Fruit fly (Drosophila melanogaster): ENCODE measurements around the gene CG18132.

The CG18132 gene

DNA sequence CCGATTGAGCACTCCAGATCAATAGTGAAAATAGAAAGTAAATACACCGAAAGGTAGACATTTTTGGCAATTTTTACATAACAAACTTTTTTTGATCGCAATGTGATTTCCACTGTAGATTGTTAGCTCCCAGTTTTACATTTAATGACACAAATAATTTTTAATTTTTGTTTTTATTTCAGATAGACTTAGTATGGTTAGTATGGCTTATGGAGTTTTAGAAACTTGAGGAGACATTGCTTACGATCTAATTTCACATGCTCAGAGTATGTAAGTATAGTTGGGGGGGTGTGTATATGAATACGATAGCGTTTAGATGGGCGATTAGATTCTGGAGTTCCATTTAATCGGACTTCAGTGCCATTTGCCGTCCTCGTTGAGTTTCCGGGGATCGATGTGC lies at the start of gene CG18132:
Gene CG18132, minus strand, starts transcription at position 101 of the 400 bp plus-strand sequence.
- TF ChIP-seq CG13204 (GFP tag; optimal IDR thresholded peaks at IDR 0.05) (no peak), Pif1A (GFP tag; optimal IDR thresholded peaks at IDR 0.05) (no peak), CG15710 (tag; optimal IDR thresholded peaks at IDR 0.05) (no peak), Pif1B (GFP tag; optimal IDR thresholded peaks at IDR 0.05) (no peak), EcR (GFP tag; optimal IDR thresholded peaks at IDR 0.05) (no peak), CG34367 (tag; optimal IDR thresholded peaks at IDR 0.05) (no peak), D1 (tag; optimal IDR thresholded peaks at IDR 0.05) (no peak), Ets98B (GFP tag; IDR thresholded peaks at IDR 0.05) (no peak), fd96Ca (GFP tag; IDR thresholded peaks at IDR 0.05) (no peak)

DNA sequence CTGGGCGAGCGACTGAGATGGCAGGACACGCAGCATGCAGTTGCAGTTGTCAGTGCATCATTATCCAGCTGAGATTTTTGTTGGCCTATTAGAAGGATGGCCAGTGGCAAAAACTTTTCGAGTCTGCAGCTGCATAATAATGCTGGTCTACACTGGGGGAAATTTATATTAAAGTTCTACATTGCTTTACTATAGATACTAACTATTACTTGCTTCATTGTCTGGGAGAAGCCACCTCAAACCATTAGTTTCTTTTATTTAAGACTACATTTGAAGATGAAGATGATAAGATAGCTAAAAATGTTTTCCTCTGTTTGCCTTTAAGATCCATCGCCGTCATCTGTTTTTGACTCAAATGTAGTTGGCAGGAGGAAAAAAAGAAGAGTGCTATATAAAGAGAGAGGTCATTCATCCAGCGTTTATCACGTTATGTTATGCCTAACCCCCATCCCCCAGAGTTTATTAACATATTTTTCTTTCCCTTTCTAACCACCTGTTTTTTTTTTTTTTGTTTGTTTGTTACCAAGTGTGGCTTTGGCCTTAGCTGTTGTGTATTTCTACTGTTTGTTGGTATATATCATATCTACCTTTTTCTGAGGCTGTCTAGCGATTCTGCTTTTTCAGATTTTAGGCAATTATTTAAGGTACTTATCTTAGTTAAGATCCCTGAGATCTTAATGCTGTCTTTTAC lies 42.7 kb upstream of the CG18132 start:
- TF ChIP-seq CG4496 (GFP tag; IDR thresholded peaks at IDR 0.05) = no peak
- peak; percentile 65 for TF ChIP-seq CG14655 (GFP tag; optimal IDR thresholded peaks at IDR 0.05)
- TF ChIP-seq CG34367 (tag; optimal IDR thresholded peaks at IDR 0.05) = no peak
- TF ChIP-seq CG13204 (GFP tag; optimal IDR thresholded peaks at IDR 0.05) = no peak
- TF ChIP-seq rn (GFP tag; IDR thresholded peaks at IDR 0.05) = no peak
- no peak for TF ChIP-seq CG17806 (tag; optimal IDR thresholded peaks at IDR 0.05)
- no peak for TF ChIP-seq Ets98B (GFP tag; IDR thresholded peaks at IDR 0.05)
- TF ChIP-seq CG8301 (tag; optimal IDR thresholded peaks at IDR 0.05) = peak; percentile 40
- no peak for TF ChIP-seq D1 (tag; optimal IDR thresholded peaks at IDR 0.05)
- no peak for TF ChIP-seq CG32121 (GFP tag; IDR thresholded peaks at IDR 0.05)
- peak; percentile 0 for TF ChIP-seq CG9948 (tag; optimal IDR thresholded peaks at IDR 0.05)
- TF ChIP-seq EcR (GFP tag; optimal IDR thresholded peaks at IDR 0.05) = no peak

DNA sequence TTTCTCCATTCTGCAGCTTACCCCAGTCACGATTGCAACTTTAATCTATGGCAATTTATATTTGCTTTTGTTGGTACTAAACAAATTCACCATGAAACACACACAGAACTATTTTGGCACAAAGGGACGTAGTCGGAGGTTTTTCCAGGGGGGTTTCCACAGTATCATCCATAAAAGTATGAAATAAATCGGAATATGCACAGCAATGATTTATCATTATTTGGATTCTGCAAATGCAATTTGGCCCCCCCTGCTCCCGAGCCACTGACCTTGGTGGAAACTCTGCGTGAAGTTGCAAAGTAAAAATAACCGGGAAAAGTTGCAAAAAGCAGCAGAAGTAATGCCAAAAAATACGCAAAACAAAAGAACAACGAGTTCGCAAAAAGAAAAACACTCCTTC lies 40.6 kb upstream of the CG18132 start:
- TF ChIP-seq CG8301 (tag; optimal IDR thresholded peaks at IDR 0.05) = peak; percentile 60
- no peak for TF ChIP-seq Pif1B (GFP tag; optimal IDR thresholded peaks at IDR 0.05)
- peak; percentile 33; the same call in 1 of the 2 replicates for TF ChIP-seq rn (GFP tag; IDR thresholded peaks at IDR 0.05)
- 0 out of 2 replicates have a peak, but pooled peaks have one; percentile 25 for TF ChIP-seq CG10348 (GFP tag; IDR thresholded peaks at IDR 0.05)
- TF ChIP-seq fd96Ca (GFP tag; IDR thresholded peaks at IDR 0.05) = peak; percentile 84
- TF ChIP-seq CG4496 (GFP tag; IDR thresholded peaks at IDR 0.05) = peak; percentile 67; the same call in 2 of the 3 replicates
- TF ChIP-seq CG9948 (tag; optimal IDR thresholded peaks at IDR 0.05) = peak; percentile 5
- no peak for TF ChIP-seq Snoo (tag; optimal IDR thresholded peaks at IDR 0.05)
- TF ChIP-seq CG32121 (GFP tag; IDR thresholded peaks at IDR 0.05) = peak; percentile 30; the same call in 1 of the 2 replicates
- TF ChIP-seq gl (tag; optimal IDR thresholded peaks at IDR 0.05) = no peak
- TF ChIP-seq CG14655 (GFP tag; optimal IDR thresholded peaks at IDR 0.05) = peak; percentile 65
- TF ChIP-seq Ets98B (GFP tag; IDR thresholded peaks at IDR 0.05) = peak; percentile 53

DNA sequence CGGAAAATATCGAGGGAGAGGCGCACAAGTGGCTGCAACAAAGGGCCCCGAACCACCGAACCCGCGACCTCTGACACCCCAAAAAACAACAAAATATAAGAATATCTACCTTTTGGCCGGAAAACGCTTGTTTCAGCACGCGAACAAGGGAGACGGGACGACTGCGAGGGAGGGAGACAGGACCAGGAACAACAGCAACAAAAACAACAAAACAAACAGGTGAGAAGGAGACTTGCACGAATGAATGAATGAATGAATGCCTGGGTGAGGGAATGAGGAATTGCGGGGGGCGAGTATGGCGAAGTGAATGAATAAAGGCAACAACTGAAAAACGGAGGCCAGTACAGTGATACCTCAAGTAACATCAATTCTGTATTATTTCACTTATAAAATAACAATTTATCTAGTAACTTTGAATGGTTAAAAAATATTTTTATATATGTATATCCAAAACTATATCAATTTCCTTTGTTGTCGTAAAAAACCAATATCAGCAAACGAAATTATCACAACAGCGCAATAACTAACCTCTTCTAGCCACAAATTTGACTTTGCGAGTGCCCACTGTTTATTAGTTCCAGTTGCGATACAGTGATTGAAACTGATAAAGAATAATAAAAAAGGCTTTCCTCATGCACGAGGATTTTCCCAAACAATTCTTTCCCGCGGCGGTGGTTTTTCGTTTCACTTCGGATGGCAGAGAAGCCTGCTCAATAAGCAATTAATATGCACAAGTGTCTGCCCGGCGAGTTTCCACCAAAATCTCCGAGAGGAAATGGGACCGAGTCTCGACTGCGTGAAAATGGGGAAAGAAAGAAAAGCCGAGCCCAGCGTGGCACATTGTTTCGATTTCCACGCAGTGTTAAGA lies 39.7 kb upstream of the CG18132 start:
- no peak for TF ChIP-seq CG34367 (tag; optimal IDR thresholded peaks at IDR 0.05)
- peak; percentile 21 for TF ChIP-seq CG15710 (tag; optimal IDR thresholded peaks at IDR 0.05)
- TF ChIP-seq CG9948 (tag; optimal IDR thresholded peaks at IDR 0.05) = peak; percentile 6
- no peak for TF ChIP-seq Ets98B (GFP tag; IDR thresholded peaks at IDR 0.05)
- no peak for TF ChIP-seq CG10348 (GFP tag; IDR thresholded peaks at IDR 0.05)
- TF ChIP-seq CG12605 (GFP tag; IDR thresholded peaks at IDR 0.05) = no peak
- no peak for TF ChIP-seq fd96Ca (GFP tag; IDR thresholded peaks at IDR 0.05)
- no peak for TF ChIP-seq EcR (GFP tag; optimal IDR thresholded peaks at IDR 0.05)
- TF ChIP-seq CG17806 (tag; optimal IDR thresholded peaks at IDR 0.05) = no peak
- TF ChIP-seq CG8301 (tag; optimal IDR thresholded peaks at IDR 0.05) = no peak
- peak; percentile 47 for TF ChIP-seq CG8159 (tag; optimal IDR thresholded peaks at IDR 0.05)
- TF ChIP-seq CG4496 (GFP tag; IDR thresholded peaks at IDR 0.05) = no peak
- no peak for TF ChIP-seq D1 (tag; optimal IDR thresholded peaks at IDR 0.05)
- TF ChIP-seq CG14655 (GFP tag; optimal IDR thresholded peaks at IDR 0.05) = peak; percentile 28
- no peak for TF ChIP-seq gl (tag; optimal IDR thresholded peaks at IDR 0.05)
- TF ChIP-seq Pif1A (GFP tag; optimal IDR thresholded peaks at IDR 0.05) = peak; percentile 12
- TF ChIP-seq CG13204 (GFP tag; optimal IDR thresholded peaks at IDR 0.05) = no peak

DNA sequence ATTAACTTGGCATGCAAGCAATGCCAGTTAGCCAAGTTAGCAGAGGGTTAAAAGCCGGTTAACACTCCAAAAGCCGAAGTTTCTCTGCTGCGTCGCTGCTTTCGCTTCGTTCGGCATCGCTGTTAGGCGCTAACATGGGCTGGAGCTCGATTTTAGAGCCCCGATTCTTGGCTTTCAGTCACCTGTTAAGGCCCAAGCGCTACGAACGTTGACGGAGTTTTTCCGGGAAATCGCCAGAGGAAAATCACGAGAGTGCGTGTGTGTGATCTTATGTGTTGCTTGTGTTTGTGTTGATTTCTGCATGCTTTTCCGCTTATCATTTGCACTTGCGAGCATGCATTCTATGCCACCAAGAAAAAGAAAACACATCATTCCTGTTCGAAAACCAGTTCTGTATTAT lies 37.7 kb upstream of the CG18132 start, which contains the start of gene haf:
Gene haf, plus strand, starts transcription at position 176 of the 400 bp plus-strand sequence.
- TF ChIP-seq EcR (GFP tag; optimal IDR thresholded peaks at IDR 0.05) (no peak), CG10348 (GFP tag; IDR thresholded peaks at IDR 0.05) (no peak), CG4496 (GFP tag; IDR thresholded peaks at IDR 0.05) (peak; percentile 52; the same call in 2 of the 3 replicates), CG12605 (GFP tag; IDR thresholded peaks at IDR 0.05) (no peak), CG13204 (GFP tag; optimal IDR thresholded peaks at IDR 0.05) (peak; percentile 18), Snoo (tag; optimal IDR thresholded peaks at IDR 0.05) (no peak), CG8159 (tag; optimal IDR thresholded peaks at IDR 0.05) (no peak), Pif1B (GFP tag; optimal IDR thresholded peaks at IDR 0.05) (no peak), CG34367 (tag; optimal IDR thresholded peaks at IDR 0.05) (no peak), CG32121 (GFP tag; IDR thresholded peaks at IDR 0.05) (0 out of 2 replicates have a peak, but pooled peaks have one; percentile 30), Ets98B (GFP tag; IDR thresholded peaks at IDR 0.05) (peak; percentile 12; the same call in 1 of the 2 replicates)

Data from whole organism, pupa.